Worm (Caenorhabditis elegans) whole organism, L4/young adult: ENCODE data around the gene srbc-51.

Experiments
- W03F9.2 ChIP-seq: fragments of 150-350 bp; optimal IDR thresholded peaks from 2 replicates; lab custom pipeline; 2014; ENCODE audit warnings: missing biosample characterization, missing genetic modification characterization
- dao-5 ChIP-seq: sonication (generic microtip); optimal IDR thresholded peaks from 2 replicates; lab custom pipeline; 2016; ENCODE audit warnings: missing genotype, missing genetic modification characterization, moderate library complexity, missing compliant biosample characterization
- him-1 ChIP-seq: sonication (generic microtip); optimal IDR thresholded peaks from 2 replicates; lab custom pipeline; 2016; ENCODE audit warnings: missing genotype, missing genetic modification reagents, missing genetic modification characterization, missing compliant biosample characterization

DNA sequence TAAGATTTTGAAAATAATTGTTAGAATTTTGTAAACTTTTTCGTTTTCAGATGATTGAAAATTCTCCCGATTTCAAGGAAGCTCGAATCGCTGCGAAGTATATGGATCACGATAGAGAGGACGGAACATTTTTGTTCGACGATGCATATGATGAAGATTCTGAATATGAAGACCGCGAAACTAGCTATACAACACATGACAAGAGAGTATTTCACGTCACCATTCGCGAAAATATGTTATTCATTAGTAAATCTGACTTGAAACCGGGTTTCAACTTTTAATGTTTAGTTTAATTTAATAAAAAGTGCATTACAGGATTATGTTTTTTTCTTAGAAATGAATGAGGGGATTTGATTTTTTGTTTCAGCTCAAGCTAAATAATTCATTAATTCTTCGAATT is 44.1 kb downstream of the srbc-51 start, which contains the start of gene str-57:
- no peak for TF ChIP-seq W03F9.2
- no peak for TF ChIP-seq dao-5 (tag; lab: Kevin White, UChicago)
- TF ChIP-seq him-1 (tag; lab: Kevin White, UChicago), result no peak
